Worm (Caenorhabditis elegans): ENCODE data around the gene ech-8.
A peak's percentile ranks its signal among the peaks of the same experiment; 100 is the strongest.

Gene ech-8

ce11 chrIV:10252350-10252792 lies 13.4 kb upstream of the ech-8 start (continued):
- TF ChIP-seq ceh-20 (GFP tag; IDR thresholded peaks at IDR 0.05) (peak; percentile 93), dmd-9 (GFP tag; IDR thresholded peaks at IDR 0.05) (no peak), nhr-10 (tag; optimal IDR thresholded peaks at IDR 0.05) (peak; percentile 79)

- TF ChIP-seq ceh-82 (tag; optimal IDR thresholded peaks at IDR 0.05) (no peak), aha-1 (tag) (peak; percentile 6)
Measured at ce11 chrIV:10251764-10252163, 12.8 kb upstream of the ech-8 start.

- no peak for TF ChIP-seq nhr-111 (GFP tag; optimal IDR thresholded peaks at IDR 0.05)
- TF ChIP-seq daf-16 (GFP tag; optimal IDR thresholded peaks at IDR 0.05), result no peak
- TF ChIP-seq daf-16 (tag; optimal IDR thresholded peaks at IDR 0.05), result peak; percentile 33
- TF ChIP-seq nhr-28 (tag; optimal IDR thresholded peaks at IDR 0.05), result peak; percentile 27
- no peak for TF ChIP-seq pha-4 (GFP tag; IDR thresholded peaks at IDR 0.05)
- TF ChIP-seq pha-4 (tag; optimal IDR thresholded peaks at IDR 0.05), result no peak
Measured at ce11 chrIV:10251261-10251660, 12.3 kb upstream of the ech-8 start.

ce11 chrIV:10250577-10251075 lies 11.7 kb upstream of the ech-8 start, which contains the start of gene daf-14:
daf-14 (plus strand) TSS chrIV:10250627.
- TF ChIP-seq F44E2.7 (GFP tag; IDR thresholded peaks at IDR 0.05), result no peak
- no peak for TF ChIP-seq dmd-8 (GFP tag; IDR thresholded peaks at IDR 0.05)
- no peak for TF ChIP-seq mdl-1 (tag; optimal IDR thresholded peaks at IDR 0.05)
- TF ChIP-seq dmd-6 (GFP tag; IDR thresholded peaks at IDR 0.05), result peak; percentile 52
- no peak for TF ChIP-seq daf-12 (tag; optimal IDR thresholded peaks at IDR 0.05)
- no peak for TF ChIP-seq zag-1 (tag; optimal IDR thresholded peaks at IDR 0.05)
- TF ChIP-seq unc-62 (GFP tag; optimal IDR thresholded peaks at IDR 0.05 in 1 of 2), result peak in 1 of 2 experiments; percentile 12
- TF ChIP-seq unc-62 (tag; optimal IDR thresholded peaks at IDR 0.05), result no peak
- no peak for TF ChIP-seq dmd-9 (GFP tag; IDR thresholded peaks at IDR 0.05)
- TF ChIP-seq mes-2 (tag; optimal IDR thresholded peaks at IDR 0.05; ENCODE audit: poor library complexity, severe bottlenecking), result no peak
- peak; percentile 49; the same call in 1 of the 2 replicates for TF ChIP-seq php-3 (GFP tag; IDR thresholded peaks at IDR 0.05)
- no peak for TF ChIP-seq pqm-1 (tag; optimal IDR thresholded peaks at IDR 0.05)
- TF ChIP-seq tra-1 (GFP tag; IDR thresholded peaks at IDR 0.05), result no peak
- TF ChIP-seq unc-130 (GFP tag; optimal IDR thresholded peaks at IDR 0.05), result no peak
- TF ChIP-seq ZK546.5 (tag; optimal IDR thresholded peaks at IDR 0.05), result no peak
- no peak for TF ChIP-seq spr-3 (GFP tag; optimal IDR thresholded peaks at IDR 0.05)
- TF ChIP-seq lin-1 (GFP tag; IDR thresholded peaks at IDR 0.05), result no peak
- no peak for TF ChIP-seq snpc-1.2 (GFP tag; IDR thresholded peaks at IDR 0.05)
- TF ChIP-seq cey-2 (tag; optimal IDR thresholded peaks at IDR 0.05; ENCODE audit: borderline replicate concordance, insufficient read depth), result no peak
- no peak for TF ChIP-seq zfp-2 (tag; optimal IDR thresholded peaks at IDR 0.05)
- no peak for TF ChIP-seq mxl-2 (GFP tag; conservative IDR thresholded peaks at IDR 0.05)
- no peak for TF ChIP-seq nhr-42 (GFP tag; IDR thresholded peaks at IDR 0.05)
- no peak for TF ChIP-seq ceh-44 (GFP tag; IDR thresholded peaks at IDR 0.05)
- TF ChIP-seq ceh-82 (tag; optimal IDR thresholded peaks at IDR 0.05), result no peak
- TF ChIP-seq lir-3 (tag; optimal IDR thresholded peaks at IDR 0.05), result no peak
- no peak for TF ChIP-seq Y105C5A.15 (GFP tag; IDR thresholded peaks at IDR 0.05)
- no peak for TF ChIP-seq egl-27 (tag; optimal IDR thresholded peaks at IDR 0.05)
- TF ChIP-seq mep-1 (tag; optimal IDR thresholded peaks at IDR 0.05), result no peak
- TF ChIP-seq nhr-77 (tag; optimal IDR thresholded peaks at IDR 0.05), result peak; percentile 30
- TF ChIP-seq ceh-28 (tag; optimal IDR thresholded peaks at IDR 0.05), result no peak
- no peak for TF ChIP-seq ztf-7 (tag; optimal IDR thresholded peaks at IDR 0.05)
- peak; percentile 15 for TF ChIP-seq dpl-1 (GFP tag; optimal IDR thresholded peaks at IDR 0.05)
- TF ChIP-seq gei-8 (GFP tag; optimal IDR thresholded peaks at IDR 0.05), result no peak
- no peak for TF ChIP-seq ceh-20 (GFP tag; IDR thresholded peaks at IDR 0.05)
- no peak for TF ChIP-seq mdt-29 (GFP tag; IDR thresholded peaks at IDR 0.05)
- TF ChIP-seq lin-29 (GFP tag; IDR thresholded peaks at IDR 0.05), result no peak
- no peak for TF ChIP-seq tag-97 (GFP tag; IDR thresholded peaks at IDR 0.05)
- TF ChIP-seq nhr-102 (tag; optimal IDR thresholded peaks at IDR 0.05), result no peak
- TF ChIP-seq zfp-3 (GFP tag; conservative IDR thresholded peaks at IDR 0.05), result no peak
